Fruit fly (Drosophila melanogaster): ENCODE data around the gene CG13893.

DNA sequence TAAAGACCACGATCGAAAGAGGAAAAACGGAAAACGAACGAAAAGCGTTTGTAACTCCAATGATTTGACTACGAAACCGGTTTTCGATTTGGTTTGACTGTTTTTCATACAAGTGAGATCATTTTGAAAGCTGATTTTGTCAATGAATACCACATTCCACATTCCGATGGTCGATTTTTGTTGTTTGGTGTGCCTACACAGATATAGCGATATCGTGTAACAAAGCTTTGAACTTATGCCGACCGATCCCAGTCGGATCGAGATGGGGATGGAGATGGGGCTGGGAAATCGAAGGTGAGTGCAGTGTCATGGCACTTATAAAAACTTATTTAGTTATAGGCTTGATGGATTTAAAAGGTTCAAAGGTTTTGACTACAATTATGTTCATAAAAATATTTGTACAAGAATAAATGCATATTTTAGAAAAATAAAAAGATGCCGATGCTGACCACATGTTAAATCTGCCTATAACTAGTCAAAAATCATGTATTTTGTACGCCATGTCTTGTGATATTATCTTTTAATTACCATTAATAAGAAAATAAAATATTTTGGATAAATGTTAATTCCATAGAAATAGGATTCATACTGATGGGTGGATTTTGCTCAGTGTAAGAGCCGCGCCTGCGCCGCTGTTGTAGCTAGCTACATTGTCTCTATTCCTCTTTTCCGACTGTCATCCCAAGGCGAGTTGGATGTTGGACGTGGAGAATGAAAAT, 38.5 kb upstream of the CG13893 start:
- TF ChIP-seq toe (GFP tag; optimal IDR thresholded peaks at IDR 0.05) (no peak), Clk (GFP tag; optimal IDR thresholded peaks at IDR 0.05) (no peak), CG12768 (GFP tag; optimal IDR thresholded peaks at IDR 0.05) (no peak), Mnt (GFP tag; optimal IDR thresholded peaks at IDR 0.05) (no peak), CG11617 (GFP tag; optimal IDR thresholded peaks at IDR 0.05) (no peak), cnc (optimal IDR thresholded peaks at IDR 0.05) (no peak), kay (GFP tag; ENCODE audit: borderline replicate concordance) (no peak), Hr96 (GFP tag; optimal IDR thresholded peaks at IDR 0.05) (no peak), CG1620 (GFP tag; optimal IDR thresholded peaks at IDR 0.05) (no peak), tj (GFP tag; optimal IDR thresholded peaks at IDR 0.05) (no peak), pad (GFP tag; optimal IDR thresholded peaks at IDR 0.05) (no peak), Crg-1 (GFP tag; optimal IDR thresholded peaks at IDR 0.05) (no peak), CG5204 (GFP tag; optimal IDR thresholded peaks at IDR 0.05) (no peak)

All from whole organism, adult.